Worm (Caenorhabditis elegans) whole organism, L4 larva: ENCODE data around the gene mdf-1.
A peak's percentile ranks its signal among the peaks of the same experiment; 100 is the strongest.

Experiments used
- F26F4.8 ChIP-seq: fragments of 200-800 bp; sonication (Bioruptor generic); conservative IDR thresholded peaks from 2 replicates; pipeline ENCODE4 v1.3.6; 2022; ENCODE audit warnings: missing genetic modification characterization, missing compliant biosample characterization
- F44E2.7 ChIP-seq: fragments of 200-800 bp; sonication (Bioruptor generic); IDR thresholded peaks from 2 replicates; pipeline ENCODE4 v2.1.2; 2022; ENCODE audit warnings: missing genetic modification characterization, missing compliant biosample characterization
- Y105C5A.15 ChIP-seq: fragments of 200-800 bp; sonication (Bioruptor generic); IDR thresholded peaks from 2 replicates; pipeline ENCODE4 v1.3.6; 2022; ENCODE audit warnings: missing genetic modification characterization, missing compliant biosample characterization
- Y48G9A.11 ChIP-seq: fragments of 200-800 bp; sonication (Bioruptor generic); IDR thresholded peaks from 2 replicates; pipeline ENCODE4 v1.3.6; 2022; ENCODE audit warnings: missing genetic modification reagents, missing genetic modification characterization, missing compliant biosample characterization
- Y5F2A.4 ChIP-seq: fragments of 200-800 bp; sonication (Bioruptor generic); optimal IDR thresholded peaks from 2 replicates; lab custom pipeline; 2018; ENCODE audit warnings: mild to moderate bottlenecking, missing genetic modification characterization, missing compliant biosample characterization
- ZK337.2 ChIP-seq: fragments of 200-800 bp; sonication (Bioruptor generic); IDR thresholded peaks from 2 replicates; pipeline ENCODE4 v1.3.6; 2022; ENCODE audit warnings: missing genetic modification reagents, missing genetic modification characterization, missing compliant biosample characterization
- aha-1 ChIP-seq: fragments of 150-350 bp; peaks from one replicate; lab custom pipeline; 2014; ENCODE audit warnings: missing biosample characterization, missing genetic modification characterization
- ama-1 ChIP-seq: fragments of 150-350 bp; optimal IDR thresholded peaks from 2 replicates; lab custom pipeline; 2014; ENCODE audit warnings: inconsistent platforms, mixed read lengths
- arid-1 ChIP-seq: fragments of 200-800 bp; sonication (Bioruptor generic); conservative IDR thresholded peaks from 2 replicates; pipeline ENCODE4 v1.3.6; 2022; ENCODE audit warnings: missing genetic modification reagents, missing genetic modification characterization, missing compliant biosample characterization
- ceh-20 ChIP-seq: fragments of 200-800 bp; sonication (Bioruptor generic); IDR thresholded peaks from 2 replicates; pipeline ENCODE4 v1.3.6; 2022; ENCODE audit warnings: missing genetic modification reagents, missing genetic modification characterization, missing compliant biosample characterization
- ceh-44 ChIP-seq: fragments of 200-800 bp; sonication (Bioruptor generic); IDR thresholded peaks from 2 replicates; pipeline ENCODE4 v1.3.6; 2022; ENCODE audit warnings: missing genetic modification reagents, missing genetic modification characterization, missing compliant biosample characterization
- ceh-82 ChIP-seq: sonication (generic microtip); optimal IDR thresholded peaks from 2 replicates; lab custom pipeline; 2017; ENCODE audit warnings: missing biosample characterization, missing genetic modification characterization
- daf-19 ChIP-seq: fragments of 200-800 bp; sonication (Bioruptor generic); conservative IDR thresholded peaks from 2 replicates; pipeline ENCODE4 v1.3.6; 2022; ENCODE audit warnings: missing genetic modification characterization, missing compliant biosample characterization
- dmd-8 ChIP-seq: fragments of 200-800 bp; sonication (Bioruptor generic); IDR thresholded peaks from 2 replicates; pipeline ENCODE4 v1.3.6; 2022; ENCODE audit warnings: missing genetic modification characterization, missing compliant biosample characterization
- dmd-9 ChIP-seq: fragments of 200-800 bp; sonication (Bioruptor generic); IDR thresholded peaks from 2 replicates; pipeline ENCODE4 v1.3.6; 2022; ENCODE audit warnings: missing genetic modification reagents, missing genetic modification characterization, missing compliant biosample characterization
- dve-1 ChIP-seq: sonication (generic microtip); optimal IDR thresholded peaks from 2 replicates; lab custom pipeline; 2017; ENCODE audit warnings: antibody characterized with exemption, mild to moderate bottlenecking, missing genetic modification characterization, missing compliant biosample characterization; ENCODE audit not compliant: insufficient read depth
- egl-43 ChIP-seq: fragments of 200-800 bp; sonication (Bioruptor generic); IDR thresholded peaks from 2 replicates; pipeline ENCODE4 v1.3.6; 2022; ENCODE audit warnings: missing genetic modification reagents, missing genetic modification characterization, missing compliant biosample characterization
- gei-8 ChIP-seq: fragments of 200-800 bp; sonication (Bioruptor generic); optimal IDR thresholded peaks from 2 replicates; lab custom pipeline; 2018; ENCODE audit warnings: mild to moderate bottlenecking, missing genetic modification characterization, missing compliant biosample characterization
- hlh-11 ChIP-seq: fragments of 200-800 bp; sonication (Bioruptor generic); optimal IDR thresholded peaks from 2 replicates; lab custom pipeline; 2018; ENCODE audit warnings: mild to moderate bottlenecking, missing genetic modification characterization, missing compliant biosample characterization
- hlh-30 ChIP-seq: sonication (generic microtip); optimal IDR thresholded peaks from 2 replicates; lab custom pipeline; 2017; ENCODE audit warnings: antibody characterized with exemption, mild to moderate bottlenecking, missing genetic modification characterization, missing compliant biosample characterization; ENCODE audit not compliant: insufficient read depth
- hmg-1.1 ChIP-seq: fragments of 200-800 bp; sonication (Bioruptor generic); IDR thresholded peaks from 2 replicates; pipeline ENCODE4 v1.3.6; 2022; ENCODE audit warnings: missing genetic modification reagents, missing genetic modification characterization, missing compliant biosample characterization
- lin-15B ChIP-seq: fragments of 150-350 bp; sonication (generic microtip); optimal IDR thresholded peaks from 3 replicates; lab custom pipeline; 2014; ENCODE audit warnings: missing biosample characterization, missing genetic modification characterization
- lin-38 ChIP-seq: fragments of 200-800 bp; sonication (Bioruptor generic); IDR thresholded peaks from 2 replicates; pipeline ENCODE4 v1.3.6; 2022; ENCODE audit warnings: missing genetic modification reagents, missing genetic modification characterization, missing compliant biosample characterization
- lin-39 ChIP-seq: fragments of 150-350 bp; optimal IDR thresholded peaks from 2 replicates; lab custom pipeline; 2014; ENCODE audit warnings: missing biosample characterization, missing genetic modification reagents, missing genetic modification characterization
- lir-3 ChIP-seq: sonication (generic microtip); optimal IDR thresholded peaks from 2 replicates; lab custom pipeline; 2016; ENCODE audit warnings: mild to moderate bottlenecking, missing genetic modification characterization, missing compliant biosample characterization
- lsy-2 ChIP-seq, 2 experiments: fragments of 150-350 bp in 1 of 2; sonication (generic microtip) in 1 of 2; optimal IDR thresholded peaks; 2 replicates each; lab custom pipeline; 2014 to 2017; ENCODE audit warnings: missing biosample characterization in 2 of 2, missing genetic modification characterization in 2 of 2
- madf-5 ChIP-seq, 2 experiments: fragments of 200-800 bp; sonication (Bioruptor generic); IDR thresholded peaks; 2 replicates each; pipeline ENCODE4 v1.3.6; 2022; ENCODE audit warnings: missing compliant biosample characterization in 2 of 2, missing genetic modification characterization in 2 of 2
- madf-9 ChIP-seq: fragments of 200-800 bp; sonication (Bioruptor generic); conservative IDR thresholded peaks from 2 replicates; pipeline ENCODE4 v1.3.6; 2022; ENCODE audit warnings: missing genetic modification reagents, missing genetic modification characterization, missing compliant biosample characterization
- mdt-29 ChIP-seq: fragments of 200-800 bp; sonication (Bioruptor generic); IDR thresholded peaks from 2 replicates; pipeline ENCODE4 v1.3.6; 2022; ENCODE audit warnings: missing genetic modification reagents, missing genetic modification characterization, missing compliant biosample characterization
- mxl-2 ChIP-seq: fragments of 200-800 bp; sonication (Bioruptor generic); conservative IDR thresholded peaks from 2 replicates; pipeline ENCODE4 v1.3.6; 2022; ENCODE audit warnings: missing genetic modification reagents, missing genetic modification characterization, missing compliant biosample characterization
- mxl-3 ChIP-seq: fragments of 200-800 bp; sonication (Bioruptor generic); optimal IDR thresholded peaks from 2 replicates; lab custom pipeline; 2018; ENCODE audit warnings: mild to moderate bottlenecking, missing genetic modification characterization, missing compliant biosample characterization
- nhr-102 ChIP-seq: sonication (generic microtip); optimal IDR thresholded peaks from 2 replicates; lab custom pipeline; 2016; ENCODE audit warnings: mild to moderate bottlenecking, missing genetic modification characterization, moderate library complexity, missing compliant biosample characterization
- nhr-25 ChIP-seq: sonication (generic microtip); optimal IDR thresholded peaks from 2 replicates; lab custom pipeline; 2017; ENCODE audit warnings: missing genetic modification characterization, mild to moderate bottlenecking, missing compliant biosample characterization, antibody characterized with exemption, moderate library complexity, borderline replicate concordance; ENCODE audit not compliant: insufficient read depth
- nhr-41 ChIP-seq: fragments of 200-800 bp; sonication (Bioruptor generic); IDR thresholded peaks from 2 replicates; pipeline ENCODE4 v1.3.6; 2022; ENCODE audit warnings: missing genetic modification reagents, missing genetic modification characterization, missing compliant biosample characterization
- nhr-77 ChIP-seq: fragments of 150-350 bp; optimal IDR thresholded peaks from 2 replicates; lab custom pipeline; 2014; ENCODE audit warnings: missing biosample characterization, missing genetic modification characterization
- php-3 ChIP-seq: fragments of 200-800 bp; sonication (Bioruptor generic); IDR thresholded peaks from 2 replicates; pipeline ENCODE4 v1.3.6; 2022; ENCODE audit warnings: missing genetic modification reagents, missing genetic modification characterization, missing compliant biosample characterization
- snpc-1.2 ChIP-seq: fragments of 200-800 bp; sonication (Bioruptor generic); IDR thresholded peaks from 2 replicates; pipeline ENCODE4 v1.3.6; 2022; ENCODE audit warnings: missing genetic modification reagents, missing genetic modification characterization, missing compliant biosample characterization
- snpc-4 ChIP-seq: fragments of 150-350 bp; optimal IDR thresholded peaks from 2 replicates; lab custom pipeline; 2014; ENCODE audit warnings: missing biosample characterization, missing genetic modification characterization
- spr-1 ChIP-seq: sonication (generic microtip); optimal IDR thresholded peaks from 2 replicates; lab custom pipeline; 2016; ENCODE audit warnings: mild to moderate bottlenecking, missing genetic modification characterization, missing compliant biosample characterization
- unc-130 ChIP-seq: sonication (generic microtip); optimal IDR thresholded peaks from 2 replicates; lab custom pipeline; 2016; ENCODE audit warnings: missing genetic modification reagents, missing genetic modification characterization, missing compliant biosample characterization
- zag-1 ChIP-seq: fragments of 150-350 bp; optimal IDR thresholded peaks from 2 replicates; lab custom pipeline; 2014; ENCODE audit warnings: missing biosample characterization, missing genetic modification characterization
- zfp-2 ChIP-seq: sonication (generic microtip); optimal IDR thresholded peaks from 2 replicates; lab custom pipeline; 2016; ENCODE audit warnings: mild to moderate bottlenecking, missing genetic modification characterization, missing compliant biosample characterization
- zfp-3 ChIP-seq: fragments of 200-800 bp; sonication (Bioruptor generic); conservative IDR thresholded peaks from 2 replicates; pipeline ENCODE4 v1.3.6; 2022; ENCODE audit warnings: missing genetic modification reagents, missing genetic modification characterization, missing compliant biosample characterization
- zip-11 ChIP-seq: fragments of 200-800 bp; sonication (Bioruptor generic); IDR thresholded peaks from 2 replicates; pipeline ENCODE4 v1.3.6; 2022; ENCODE audit warnings: missing genetic modification characterization, missing compliant biosample characterization
- ztf-11 ChIP-seq: fragments of 150-350 bp; optimal IDR thresholded peaks from 2 replicates; lab custom pipeline; 2014; ENCODE audit warnings: missing biosample characterization, missing genetic modification characterization

The mdf-1 gene

DNA sequence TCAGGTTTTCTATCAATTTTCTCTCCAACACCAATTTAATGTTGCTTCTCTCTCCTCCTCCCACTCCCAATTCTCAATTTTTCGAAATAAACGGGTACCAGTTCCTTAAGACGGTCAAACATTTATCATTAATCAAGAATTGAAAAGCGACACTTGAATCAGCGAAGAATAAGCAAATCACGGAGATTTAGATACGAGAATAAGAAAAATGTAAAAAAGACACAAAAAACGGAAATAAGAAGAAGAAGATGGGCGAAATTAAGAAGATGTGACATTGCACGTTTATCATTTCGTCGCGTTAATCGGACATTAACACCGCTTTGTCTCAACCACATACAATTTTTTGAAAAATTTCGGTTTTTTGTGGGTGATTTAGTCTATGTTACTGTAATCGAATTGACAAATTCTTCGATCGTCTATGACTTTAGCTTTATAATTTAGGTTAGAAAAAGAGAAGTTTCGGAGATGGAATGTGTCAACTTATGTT, 39.5 kb downstream of the mdf-1 start, which contains the start of gene haao-1:
Gene haao-1, plus strand, starts transcription at position 437 of the 487 bp plus-strand sequence.
- peak; percentile 87 for TF ChIP-seq aha-1 (tag; lab: Kevin White, UChicago)
- no peak for TF ChIP-seq Y48G9A.11 (GFP tag; lab: Robert Waterston, UW)
- peak; percentile 6 for TF ChIP-seq hlh-11 (tag; lab: Kevin White, UChicago)
- TF ChIP-seq mxl-3 (GFP tag; lab: Kevin White, UChicago): peak; percentile 13

DNA sequence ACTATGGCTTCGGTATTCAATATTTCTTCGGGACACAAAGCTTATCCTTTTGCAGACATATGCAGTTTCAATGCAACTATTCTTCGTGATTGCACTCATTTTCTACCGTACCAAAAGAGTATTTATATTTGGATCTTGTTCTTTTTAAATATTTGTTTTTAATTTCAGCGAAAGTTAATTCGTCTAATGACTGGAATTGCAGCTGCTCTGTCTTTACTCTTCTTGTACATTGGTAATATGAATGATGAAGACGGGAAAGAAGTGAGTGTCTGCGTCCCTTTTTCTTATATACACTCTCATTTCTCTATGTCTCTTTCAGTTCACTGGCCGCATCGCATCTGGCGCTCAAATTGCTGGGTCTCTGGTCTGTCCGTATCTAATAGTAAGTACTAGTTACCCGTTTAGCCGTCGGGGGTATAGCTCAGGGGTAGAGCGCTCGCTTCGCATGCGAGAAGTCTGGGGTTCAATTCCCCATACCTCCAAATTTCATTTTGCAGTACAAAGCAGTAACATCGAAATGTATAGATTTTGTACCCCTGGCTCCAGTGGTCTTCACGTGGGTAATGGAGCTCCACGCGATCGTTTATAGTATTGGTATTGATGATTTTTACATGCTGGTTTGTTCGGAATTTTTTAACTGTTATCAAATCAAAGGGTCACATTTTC, 40.7 kb downstream of the mdf-1 start:
- TF ChIP-seq lin-15B: no peak
- TF ChIP-seq ceh-44: 0 out of 2 replicates have a peak, but pooled peaks have one; percentile 43
- peak; percentile 89 for TF ChIP-seq daf-19 (GFP tag; lab: Robert Waterston, UW)
- TF ChIP-seq nhr-25 (tag; lab: Kevin White, UChicago): peak; percentile 39
- TF ChIP-seq gei-8 (GFP tag; lab: Kevin White, UChicago): peak; percentile 85
- TF ChIP-seq nhr-41 (GFP tag; lab: Robert Waterston, UW): peak; percentile 62; the same call in 1 of the 2 replicates
- peak; percentile 79 for TF ChIP-seq madf-9 (GFP tag; lab: Robert Waterston, UW)
- peak; percentile 81 for TF ChIP-seq snpc-4 (tag; lab: Kevin White, UChicago)
- peak; percentile 60 for TF ChIP-seq lir-3
- peak; percentile 86 for TF ChIP-seq mdt-29 (GFP tag; lab: Robert Waterston, UW)
- 0 out of 2 replicates have a peak, but pooled peaks have one; percentile 49 for TF ChIP-seq dmd-9
- TF ChIP-seq F26F4.8: peak; percentile 77; the same call in 1 of the 2 replicates
- peak; percentile 35 for TF ChIP-seq Y5F2A.4 (GFP tag; lab: Kevin White, UChicago)
- no peak for TF ChIP-seq ama-1 (lab: Kevin White, UChicago)
- peak; percentile 61; the same call in 1 of the 2 replicates for TF ChIP-seq php-3 (GFP tag; lab: Robert Waterston, UW)
- TF ChIP-seq ceh-20 (GFP tag; lab: Robert Waterston, UW): peak; percentile 84
- peak; percentile 41 for TF ChIP-seq spr-1 (tag; lab: Kevin White, UChicago)
- peak; percentile 97 for TF ChIP-seq dmd-8 (GFP tag; lab: Robert Waterston, UW)
- 0 out of 2 replicates have a peak, but pooled peaks have one; percentile 59 for TF ChIP-seq zfp-3 (GFP tag; lab: Robert Waterston, UW)
- peak; percentile 6 for TF ChIP-seq hlh-30 (tag; lab: Kevin White, UChicago)
- no peak for TF ChIP-seq zag-1 (tag; lab: Kevin White, UChicago)
- TF ChIP-seq F44E2.7 (GFP tag; lab: Robert Waterston, UW): 0 out of 2 replicates have a peak, but pooled peaks have one; percentile 69
- peak; percentile 87 for TF ChIP-seq ZK337.2 (GFP tag; lab: Robert Waterston, UW)
- no peak for TF ChIP-seq lin-39 (tag; lab: Kevin White, UChicago)
- peak in 1 of 2 experiments; percentile 65 for TF ChIP-seq lsy-2 (tag; optimal IDR thresholded peaks at IDR 0.05; lab: Kevin White, UChicago)
- no peak; the same call in 1 of the 2 replicates for TF ChIP-seq lin-38 (GFP tag; lab: Robert Waterston, UW)
- 0 out of 2 replicates have a peak, but pooled peaks have one; percentile 12 for TF ChIP-seq mxl-2 (GFP tag; lab: Robert Waterston, UW)
- no peak for TF ChIP-seq ztf-11 (tag; lab: Kevin White, UChicago)
- TF ChIP-seq zfp-2 (tag; lab: Kevin White, UChicago): no peak
- no peak for TF ChIP-seq dve-1 (tag; lab: Kevin White, UChicago)
- peak; percentile 95 for TF ChIP-seq aha-1 (tag; lab: Kevin White, UChicago)
- peak; percentile 87 for TF ChIP-seq hmg-1.1
- TF ChIP-seq zip-11 (GFP tag; lab: Robert Waterston, UW): 0 out of 2 replicates have a peak, but pooled peaks have one; percentile 49
- TF ChIP-seq madf-5 (GFP tag; IDR thresholded peaks at IDR 0.05; lab: Robert Waterston, UW): peak; percentile 72 to 73; a peak in 1 of 4 replicates
- TF ChIP-seq nhr-77 (tag; lab: Kevin White, UChicago): peak; percentile 12
- TF ChIP-seq Y48G9A.11 (GFP tag; lab: Robert Waterston, UW): peak; percentile 76
- TF ChIP-seq arid-1: peak; percentile 78
- no peak; the same call in 1 of the 2 replicates for TF ChIP-seq egl-43 (GFP tag; lab: Robert Waterston, UW)
- no peak for TF ChIP-seq unc-130 (GFP tag; lab: Kevin White, UChicago)
- no peak for TF ChIP-seq Y105C5A.15 (GFP tag; lab: Robert Waterston, UW)
- peak; percentile 85; the same call in 1 of the 2 replicates for TF ChIP-seq snpc-1.2 (GFP tag; lab: Robert Waterston, UW)
- TF ChIP-seq hlh-11 (tag; lab: Kevin White, UChicago): peak; percentile 65
- peak; percentile 68 for TF ChIP-seq nhr-102
- TF ChIP-seq ceh-82 (tag; lab: Kevin White, UChicago): no peak
